Worm (Caenorhabditis elegans) whole organism, late embryonic: ENCODE measurements around the gene irg-6.

Experiments
- C08G9.2 ChIP-seq: sonication (generic microtip); optimal IDR thresholded peaks from 2 replicates; lab custom pipeline; 2016; ENCODE audit warnings: mild to moderate bottlenecking, missing genetic modification characterization, moderate library complexity, missing compliant biosample characterization
- ceh-14 ChIP-seq: sonication (generic microtip); optimal IDR thresholded peaks from 2 replicates; lab custom pipeline; 2016; ENCODE audit warnings: missing genotype, missing genetic modification characterization, missing compliant biosample characterization
- ceh-24 ChIP-seq: sonication (generic microtip); optimal IDR thresholded peaks from 2 replicates; lab custom pipeline; 2016; ENCODE audit warnings: mild to moderate bottlenecking, missing genetic modification characterization, missing compliant biosample characterization
- ceh-30 ChIP-seq: fragments of 150-350 bp; optimal IDR thresholded peaks from 2 replicates; lab custom pipeline; 2014; ENCODE audit warnings: missing biosample characterization, missing genetic modification characterization
- ceh-34 ChIP-seq: sonication (generic microtip); optimal IDR thresholded peaks from 2 replicates; lab custom pipeline; 2016; ENCODE audit warnings: mild to moderate bottlenecking, missing genetic modification characterization, missing compliant biosample characterization
- ceh-48 ChIP-seq: sonication (generic microtip); optimal IDR thresholded peaks from 2 replicates; lab custom pipeline; 2016; ENCODE audit warnings: missing genetic modification characterization, inconsistent platforms, missing compliant biosample characterization
- ceh-9 ChIP-seq: sonication (generic microtip); optimal IDR thresholded peaks from 2 replicates; lab custom pipeline; 2016; ENCODE audit warnings: mild to moderate bottlenecking, missing genetic modification characterization, inconsistent platforms, missing compliant biosample characterization
- che-1 ChIP-seq: sonication (generic microtip); optimal IDR thresholded peaks from 2 replicates; lab custom pipeline; 2016; ENCODE audit warnings: mild to moderate bottlenecking, missing genetic modification characterization, missing compliant biosample characterization
- dmd-4 ChIP-seq: sonication (generic microtip); optimal IDR thresholded peaks from 2 replicates; lab custom pipeline; 2016; ENCODE audit warnings: borderline replicate concordance, missing genetic modification characterization, missing compliant biosample characterization
- dve-1 ChIP-seq: sonication (generic microtip); optimal IDR thresholded peaks from 2 replicates; lab custom pipeline; 2017; ENCODE audit warnings: antibody characterized with exemption, mild to moderate bottlenecking, missing genetic modification characterization, missing compliant biosample characterization
- elt-2 ChIP-seq: sonication (generic microtip); optimal IDR thresholded peaks from 2 replicates; lab custom pipeline; 2016; ENCODE audit warnings: missing genetic modification reagents, missing genetic modification characterization, missing compliant biosample characterization
- elt-4 ChIP-seq: sonication (generic microtip); optimal IDR thresholded peaks from 2 replicates; lab custom pipeline; 2016; ENCODE audit warnings: missing genetic modification characterization, missing compliant biosample characterization
- eyg-1 ChIP-seq: sonication (generic microtip); optimal IDR thresholded peaks from 2 replicates; lab custom pipeline; 2016; ENCODE audit warnings: missing genotype, missing genetic modification characterization, missing compliant biosample characterization
- gmeb-2 ChIP-seq: sonication (generic microtip); optimal IDR thresholded peaks from 2 replicates; lab custom pipeline; 2016; ENCODE audit warnings: missing genetic modification characterization, inconsistent platforms, missing compliant biosample characterization
- hlh-15 ChIP-seq: sonication (generic microtip); optimal IDR thresholded peaks from 2 replicates; lab custom pipeline; 2016; ENCODE audit warnings: missing genetic modification characterization, missing compliant biosample characterization
- hlh-8 ChIP-seq: sonication (generic microtip); optimal IDR thresholded peaks from 2 replicates; lab custom pipeline; 2016; ENCODE audit warnings: missing genotype, missing genetic modification characterization, missing compliant biosample characterization
- lin-11 ChIP-seq: fragments of 200-800 bp; sonication (Bioruptor generic); optimal IDR thresholded peaks from 2 replicates; lab custom pipeline; 2018; ENCODE audit warnings: mild to moderate bottlenecking, missing genetic modification characterization, missing compliant biosample characterization
- mec-3 ChIP-seq: sonication (generic microtip); optimal IDR thresholded peaks from 2 replicates; lab custom pipeline; 2016; ENCODE audit warnings: borderline replicate concordance, missing genetic modification characterization, missing compliant biosample characterization
- ref-2 ChIP-seq: sonication (generic microtip); optimal IDR thresholded peaks from 2 replicates; lab custom pipeline; 2016; ENCODE audit warnings: missing genetic modification characterization, missing compliant biosample characterization
- sox-2 ChIP-seq: fragments of 200-800 bp; sonication (Bioruptor generic); IDR thresholded peaks from 2 replicates; pipeline ENCODE4 v1.3.6; 2022; ENCODE audit warnings: missing genetic modification reagents, missing genetic modification characterization, missing compliant biosample characterization
- sox-4 ChIP-seq: sonication (generic microtip); optimal IDR thresholded peaks from 2 replicates; lab custom pipeline; 2017; ENCODE audit warnings: mild to moderate bottlenecking, missing genetic modification characterization, inconsistent platforms, missing compliant biosample characterization
- unc-42 ChIP-seq: sonication (generic microtip); optimal IDR thresholded peaks from 2 replicates; lab custom pipeline; 2016; ENCODE audit warnings: missing genotype, missing genetic modification characterization, missing compliant biosample characterization

irg-6 gene

ce11 chrIV:12869383-12869782 is 45.4 kb downstream of the irg-6 start:
- no peak for TF ChIP-seq elt-4 (tag; lab: Kevin White, UChicago)
- no peak for TF ChIP-seq sox-4 (tag; lab: Kevin White, UChicago)
- no peak for TF ChIP-seq ceh-34
- TF ChIP-seq ceh-30 (tag; lab: Kevin White, UChicago), result no peak
- TF ChIP-seq ceh-24 (tag; lab: Kevin White, UChicago), result no peak
- TF ChIP-seq gmeb-2 (tag; lab: Kevin White, UChicago), result no peak
- no peak for TF ChIP-seq hlh-8 (tag; lab: Kevin White, UChicago)
- TF ChIP-seq sox-2 (GFP tag; lab: Robert Waterston, UW), result no peak
- no peak for TF ChIP-seq dmd-4 (tag; lab: Kevin White, UChicago)
- TF ChIP-seq C08G9.2 (tag; lab: Kevin White, UChicago), result no peak
- no peak for TF ChIP-seq ceh-14 (tag; lab: Kevin White, UChicago)
- no peak for TF ChIP-seq unc-42 (tag; lab: Kevin White, UChicago)
- no peak for TF ChIP-seq hlh-15 (tag; lab: Kevin White, UChicago)
- no peak for TF ChIP-seq ceh-9 (tag; lab: Kevin White, UChicago)
- TF ChIP-seq eyg-1 (tag; lab: Kevin White, UChicago), result no peak
- TF ChIP-seq dve-1, result no peak
- no peak for TF ChIP-seq che-1 (tag; lab: Kevin White, UChicago)
- TF ChIP-seq, all 69 proteins: peak for 0

ce11 chrIV:12865884-12866283 is 48.9 kb downstream of the irg-6 start, which contains the start of gene clec-186:
Gene clec-186, plus strand, starts transcription at chrIV:12866109.
- TF ChIP-seq lin-11 (no peak), ref-2 (tag; lab: Kevin White, UChicago) (no peak), mec-3 (no peak), ceh-48 (tag; lab: Kevin White, UChicago) (no peak), elt-2 (tag; lab: Kevin White, UChicago) (peak; percentile 46)
